Fruit fly (Drosophila melanogaster): Measurements from ENCODE around the gene MtnA.

The MtnA gene

DNA sequence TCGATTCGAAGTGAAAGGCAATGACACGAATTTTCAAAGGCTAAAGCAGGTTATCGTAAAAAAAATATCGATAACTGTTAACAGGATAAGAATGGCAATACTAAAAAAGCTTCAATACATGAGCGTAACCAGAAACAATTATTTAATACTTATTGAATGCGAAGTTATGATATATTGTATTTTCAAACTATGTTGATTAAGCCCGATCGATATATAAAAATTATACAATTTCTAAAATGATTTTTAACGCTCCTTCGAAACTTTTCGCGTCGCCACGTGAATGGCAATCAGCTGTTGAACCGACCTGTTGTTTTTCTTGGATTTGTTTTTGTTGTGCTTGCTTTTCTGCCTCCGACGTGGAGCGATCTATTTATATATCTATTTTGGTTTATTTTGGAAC is 28.0 kb downstream of the MtnA start, which contains the start of the genes Alg12 and Rpt3R (continued):
- TF ChIP-seq nmo (GFP tag; optimal IDR thresholded peaks at IDR 0.05), result peak; percentile 5
- peak; percentile 77 for TF ChIP-seq CG13287 (GFP tag; IDR thresholded peaks at IDR 0.05; ENCODE audit: partially characterized antibody)
- TF ChIP-seq pita (GFP tag; optimal IDR thresholded peaks at IDR 0.05), result no peak
- no peak for TF ChIP-seq mirr (GFP tag; optimal IDR thresholded peaks at IDR 0.05)
- TF ChIP-seq zen2 (GFP tag; IDR thresholded peaks at IDR 0.05; ENCODE audit: partially characterized antibody), result peak; percentile 8; the same call in 1 of the 3 replicates
- TF ChIP-seq CG12155 (GFP tag; optimal IDR thresholded peaks at IDR 0.05), result no peak
- TF ChIP-seq Bteb2 (GFP tag; optimal IDR thresholded peaks at IDR 0.05), result no peak
- no peak for TF ChIP-seq rib (GFP tag; IDR thresholded peaks at IDR 0.05)
- peak; percentile 94 for TF ChIP-seq kah (GFP tag; optimal IDR thresholded peaks at IDR 0.05)
- no peak for TF ChIP-seq Eip74EF (GFP tag; optimal IDR thresholded peaks at IDR 0.05)
- no peak for TF ChIP-seq Xrp1 (GFP tag; IDR thresholded peaks at IDR 0.05)
- no peak for TF ChIP-seq bab2 (GFP tag; optimal IDR thresholded peaks at IDR 0.05)
- TF ChIP-seq inv (GFP tag; IDR thresholded peaks at IDR 0.05; ENCODE audit: partially characterized antibody), result no peak
- TF ChIP-seq phol (tag; optimal IDR thresholded peaks at IDR 0.05), result peak; percentile 15
- TF ChIP-seq Ptx1 (GFP tag; IDR thresholded peaks at IDR 0.05), result no peak
- TF ChIP-seq Dp (GFP tag; optimal IDR thresholded peaks at IDR 0.05), result peak; percentile 62
- no peak for TF ChIP-seq CG1233 (GFP tag; optimal IDR thresholded peaks at IDR 0.05)
- no peak for TF ChIP-seq CG6683 (GFP tag; optimal IDR thresholded peaks at IDR 0.05)
- no peak for TF ChIP-seq twi (tag; optimal IDR thresholded peaks at IDR 0.05)
- TF ChIP-seq nau (GFP tag; optimal IDR thresholded peaks at IDR 0.05), result no peak
- TF ChIP-seq Med (GFP tag), result no peak
- TF ChIP-seq CG34422 (GFP tag; IDR thresholded peaks at IDR 0.05), result no peak
- TF ChIP-seq CG7745 (tag; optimal IDR thresholded peaks at IDR 0.05), result no peak
- TF ChIP-seq CG12071 (GFP tag; optimal IDR thresholded peaks at IDR 0.05), result no peak
- TF ChIP-seq CG11093 (GFP tag; IDR thresholded peaks at IDR 0.05), result no peak
- no peak for TF ChIP-seq al (GFP tag; IDR thresholded peaks at IDR 0.05)
- no peak for TF ChIP-seq p53 (GFP tag; optimal IDR thresholded peaks at IDR 0.05)
- TF ChIP-seq jigr1 (GFP tag; IDR thresholded peaks at IDR 0.05), result no peak
- TF ChIP-seq Rfx (GFP tag; IDR thresholded peaks at IDR 0.05), result no peak
- TF ChIP-seq CG17385 (GFP tag; optimal IDR thresholded peaks at IDR 0.05), result no peak
- TF ChIP-seq Hmx (GFP tag; optimal IDR thresholded peaks at IDR 0.05), result no peak
- peak; percentile 54 for TF ChIP-seq CG15514 (GFP tag; optimal IDR thresholded peaks at IDR 0.05)
- no peak for TF ChIP-seq Mes4 (GFP tag; optimal IDR thresholded peaks at IDR 0.05)
- TF ChIP-seq croc (GFP tag; conservative IDR thresholded peaks at IDR 0.05), result no peak
- no peak for TF ChIP-seq tna (GFP tag; IDR thresholded peaks at IDR 0.05; ENCODE audit: partially characterized antibody)
- TF ChIP-seq hkb (optimal IDR thresholded peaks at IDR 0.05), result no peak
- no peak for TF ChIP-seq hkb (GFP tag; IDR thresholded peaks at IDR 0.05)
- no peak for TF ChIP-seq CG30403 (GFP tag; optimal IDR thresholded peaks at IDR 0.05)
- TF ChIP-seq CG10431 (GFP tag; optimal IDR thresholded peaks at IDR 0.05), result no peak
- TF ChIP-seq CG7372 (GFP tag; IDR thresholded peaks at IDR 0.05), result no peak
- TF ChIP-seq lilli (GFP tag; optimal IDR thresholded peaks at IDR 0.05), result no peak
- no peak for TF ChIP-seq HHEX (GFP tag; optimal IDR thresholded peaks at IDR 0.05)
- TF ChIP-seq CG2678 (tag; optimal IDR thresholded peaks at IDR 0.05), result no peak
- peak; percentile 70 for TF ChIP-seq Doc3 (GFP tag; IDR thresholded peaks at IDR 0.05; ENCODE audit: partially characterized antibody)
- no peak for TF ChIP-seq Hr78 (GFP tag; optimal IDR thresholded peaks at IDR 0.05)
- peak; percentile 70 for TF ChIP-seq CG34224 (GFP tag; IDR thresholded peaks at IDR 0.05; ENCODE audit: partially characterized antibody)
- TF ChIP-seq CG17912 (GFP tag; optimal IDR thresholded peaks at IDR 0.05), result no peak
- no peak for TF ChIP-seq sqz (GFP tag; optimal IDR thresholded peaks at IDR 0.05)
- no peak for TF ChIP-seq CG5953 (GFP tag; IDR thresholded peaks at IDR 0.05)
- TF ChIP-seq bigmax (GFP tag; optimal IDR thresholded peaks at IDR 0.05), result no peak
- no peak for TF ChIP-seq ci (GFP tag; IDR thresholded peaks at IDR 0.05)
